Fruit fly (Drosophila melanogaster): Measurements from ENCODE around the gene CG34456.

Gene CG34456

dm6 chr3L:9410754-9411423, 49.0 kb downstream of the CG34456 start, which contains the start of the genes CG4022 and Cpsf5 (continued):
- TF ChIP-seq HLHmδ (GFP tag; optimal IDR thresholded peaks at IDR 0.05): no peak
- TF ChIP-seq Blimp-1 (GFP tag; optimal IDR thresholded peaks at IDR 0.05): peak; percentile 79
- peak; percentile 76; the same call in 2 of the 3 replicates for TF ChIP-seq CG11093 (GFP tag; IDR thresholded peaks at IDR 0.05)
- TF ChIP-seq HmgZ (tag; optimal IDR thresholded peaks at IDR 0.05): peak; percentile 91
- TF ChIP-seq ems (GFP tag; optimal IDR thresholded peaks at IDR 0.05): peak; percentile 70
- peak; percentile 34 for TF ChIP-seq CG7786 (GFP tag; optimal IDR thresholded peaks at IDR 0.05)
- TF ChIP-seq CG10274 (GFP tag; optimal IDR thresholded peaks at IDR 0.05): no peak
- TF ChIP-seq Optix (GFP tag; IDR thresholded peaks at IDR 0.05): no peak; the same call in 1 of the 3 replicates
- peak; percentile 89 for TF ChIP-seq sug (tag; optimal IDR thresholded peaks at IDR 0.05)
- TF ChIP-seq MESR4 (GFP tag; optimal IDR thresholded peaks at IDR 0.05): peak; percentile 50
- TF ChIP-seq chinmo (GFP tag; IDR thresholded peaks at IDR 0.05; ENCODE audit: partially characterized antibody): 0 out of 4 replicates have a peak, but pooled peaks have one; percentile 26
- peak; percentile 69 for TF ChIP-seq CG12219 (GFP tag; optimal IDR thresholded peaks at IDR 0.05)
- TF ChIP-seq shn (GFP tag; optimal IDR thresholded peaks at IDR 0.05): peak; percentile 44
- TF ChIP-seq Dek (tag; optimal IDR thresholded peaks at IDR 0.05): peak; percentile 83
- peak; percentile 52 for TF ChIP-seq Asciz (GFP tag; optimal IDR thresholded peaks at IDR 0.05)
- TF ChIP-seq eve (GFP tag; optimal IDR thresholded peaks at IDR 0.05): no peak
- peak; percentile 82 for TF ChIP-seq CG9215 (GFP tag; IDR thresholded peaks at IDR 0.05)
- peak; percentile 44 for TF ChIP-seq NC2β (GFP tag; optimal IDR thresholded peaks at IDR 0.05)
- no peak for TF ChIP-seq ato (GFP tag; IDR thresholded peaks at IDR 0.05; ENCODE audit: partially characterized antibody)
- TF ChIP-seq CG18476 (GFP tag; optimal IDR thresholded peaks at IDR 0.05): peak; percentile 68
- TF ChIP-seq CG13894 (tag; optimal IDR thresholded peaks at IDR 0.05): no peak
- TF ChIP-seq CG8281 (tag; optimal IDR thresholded peaks at IDR 0.05): peak; percentile 36
- TF ChIP-seq CG9727 (GFP tag; optimal IDR thresholded peaks at IDR 0.05): peak; percentile 84
- TF ChIP-seq Hr78 (GFP tag; optimal IDR thresholded peaks at IDR 0.05): no peak
- no peak for TF ChIP-seq MTF-1 (GFP tag; optimal IDR thresholded peaks at IDR 0.05; ENCODE audit: borderline replicate concordance)
- peak; percentile 81 for TF ChIP-seq CG10267 (tag; optimal IDR thresholded peaks at IDR 0.05)
- TF ChIP-seq Ets65A (GFP tag): peak; percentile 90
- TF ChIP-seq CG6689 (GFP tag; IDR thresholded peaks at IDR 0.05): peak; percentile 79
- TF ChIP-seq zfh1 (GFP tag; IDR thresholded peaks at IDR 0.05): peak; percentile 83
- peak; percentile 55 for TF ChIP-seq CG1792 (GFP tag; optimal IDR thresholded peaks at IDR 0.05)
- peak; percentile 87 for TF ChIP-seq CG17328 (GFP tag; IDR thresholded peaks at IDR 0.05)
- TF ChIP-seq Poxn (GFP tag; IDR thresholded peaks at IDR 0.05): peak; percentile 56; the same call in 1 of the 2 replicates
- TF ChIP-seq CG15601 (tag; optimal IDR thresholded peaks at IDR 0.05): peak; percentile 86
- TF ChIP-seq CG13123 (GFP tag; optimal IDR thresholded peaks at IDR 0.05): peak; percentile 74
- peak; percentile 48 for TF ChIP-seq Antp (GFP tag; optimal IDR thresholded peaks at IDR 0.05)
- TF ChIP-seq fru (optimal IDR thresholded peaks at IDR 0.05): no peak
- peak; percentile 63 for TF ChIP-seq Ets97D (GFP tag; optimal IDR thresholded peaks at IDR 0.05)
- no peak for TF ChIP-seq NC2α (GFP tag; optimal IDR thresholded peaks at IDR 0.05)
- TF ChIP-seq ssp (GFP tag; IDR thresholded peaks at IDR 0.05): peak; percentile 70
- TF ChIP-seq CG6765 (GFP tag; optimal IDR thresholded peaks at IDR 0.05): no peak
- TF ChIP-seq B-H1 (GFP tag; IDR thresholded peaks at IDR 0.05): peak; percentile 63; the same call in 2 of the 3 replicates
- TF ChIP-seq Scr (GFP tag; IDR thresholded peaks at IDR 0.05; ENCODE audit: partially characterized antibody): peak; percentile 41; the same call in 1 of the 2 replicates
- peak; percentile 53 for TF ChIP-seq Dip3 (GFP tag; optimal IDR thresholded peaks at IDR 0.05)
- TF ChIP-seq ATbp (GFP tag; optimal IDR thresholded peaks at IDR 0.05): peak; percentile 62
- TF ChIP-seq gem (tag; optimal IDR thresholded peaks at IDR 0.05): peak; percentile 93
- peak; percentile 36 for TF ChIP-seq nau (GFP tag; optimal IDR thresholded peaks at IDR 0.05)
- TF ChIP-seq CG10209 (GFP tag; optimal IDR thresholded peaks at IDR 0.05): peak; percentile 80

Data from whole organism, embryonic.